Worm (Caenorhabditis elegans) whole organism, late embryonic: ENCODE data around the gene F59B1.4.

Experiments used
- C08G9.2 ChIP-seq: sonication (generic microtip); optimal IDR thresholded peaks from 2 replicates; lab custom pipeline; 2016; ENCODE audit warnings: mild to moderate bottlenecking, missing genetic modification characterization, moderate library complexity, missing compliant biosample characterization
- K02D7.2 ChIP-seq: sonication (generic microtip); optimal IDR thresholded peaks from 2 replicates; lab custom pipeline; 2017; ENCODE audit warnings: mild to moderate bottlenecking, missing genetic modification characterization, missing compliant biosample characterization
- Y22D7AL.16 ChIP-seq: sonication (generic microtip); optimal IDR thresholded peaks from 2 replicates; lab custom pipeline; 2016; ENCODE audit warnings: missing genetic modification characterization, missing compliant biosample characterization
- ahr-1 ChIP-seq: sonication (generic microtip); optimal IDR thresholded peaks from 2 replicates; lab custom pipeline; 2016; ENCODE audit warnings: missing genetic modification characterization, missing compliant biosample characterization
- ama-1 ChIP-seq: fragments of 150-350 bp; optimal IDR thresholded peaks from 2 replicates; lab custom pipeline; 2014
- ceh-14 ChIP-seq: sonication (generic microtip); optimal IDR thresholded peaks from 2 replicates; lab custom pipeline; 2016; ENCODE audit warnings: missing genotype, missing genetic modification characterization, missing compliant biosample characterization
- ceh-2 ChIP-seq: sonication (generic microtip); optimal IDR thresholded peaks from 2 replicates; lab custom pipeline; 2016; ENCODE audit warnings: missing genotype, missing genetic modification characterization, missing compliant biosample characterization
- ceh-31 ChIP-seq: sonication (generic microtip); optimal IDR thresholded peaks from 2 replicates; lab custom pipeline; 2016; ENCODE audit warnings: missing genetic modification characterization, missing compliant biosample characterization
- ceh-6 ChIP-seq: fragments of 200-800 bp; sonication (Bioruptor generic); optimal IDR thresholded peaks from 2 replicates; lab custom pipeline; 2018; ENCODE audit warnings: mild to moderate bottlenecking, missing genetic modification characterization, missing compliant biosample characterization
- elt-2 ChIP-seq: sonication (generic microtip); optimal IDR thresholded peaks from 2 replicates; lab custom pipeline; 2016; ENCODE audit warnings: missing genetic modification reagents, missing genetic modification characterization, missing compliant biosample characterization
- fkh-10 ChIP-seq: fragments of 150-350 bp; optimal IDR thresholded peaks from 2 replicates; lab custom pipeline; 2014; ENCODE audit warnings: missing biosample characterization, missing genetic modification reagents, missing genetic modification characterization
- fkh-6 ChIP-seq: sonication (generic microtip); optimal IDR thresholded peaks from 2 replicates; lab custom pipeline; 2016; ENCODE audit warnings: missing genetic modification characterization, missing compliant biosample characterization
- hlh-15 ChIP-seq: sonication (generic microtip); optimal IDR thresholded peaks from 2 replicates; lab custom pipeline; 2016; ENCODE audit warnings: missing genetic modification characterization, missing compliant biosample characterization
- hlh-8 ChIP-seq: sonication (generic microtip); optimal IDR thresholded peaks from 2 replicates; lab custom pipeline; 2016; ENCODE audit warnings: missing genotype, missing genetic modification characterization, missing compliant biosample characterization
- madf-2 ChIP-seq: sonication (generic microtip); optimal IDR thresholded peaks from 2 replicates; lab custom pipeline; 2017; ENCODE audit warnings: missing genetic modification characterization, missing compliant biosample characterization
- mec-3 ChIP-seq: sonication (generic microtip); optimal IDR thresholded peaks from 2 replicates; lab custom pipeline; 2016; ENCODE audit warnings: borderline replicate concordance, missing genetic modification characterization, missing compliant biosample characterization
- nfya-1 ChIP-seq: sonication (generic microtip); optimal IDR thresholded peaks from 2 replicates; lab custom pipeline; 2017; ENCODE audit warnings: missing genetic modification characterization, mild to moderate bottlenecking, missing compliant biosample characterization, antibody characterized with exemption, moderate library complexity
- nhr-232 ChIP-seq: sonication (generic microtip); optimal IDR thresholded peaks from 2 replicates; lab custom pipeline; 2016; ENCODE audit warnings: missing genetic modification characterization, missing compliant biosample characterization
- npax-4 ChIP-seq: sonication (generic microtip); optimal IDR thresholded peaks from 2 replicates; lab custom pipeline; 2016; ENCODE audit warnings: missing genetic modification characterization, missing compliant biosample characterization
- pat-9 ChIP-seq: fragments of 200-800 bp; sonication (Bioruptor generic); optimal IDR thresholded peaks from 2 replicates; lab custom pipeline; 2018; ENCODE audit warnings: mild to moderate bottlenecking, missing genetic modification characterization, moderate library complexity, missing compliant biosample characterization
- pax-1 ChIP-seq: fragments of 150-350 bp; optimal IDR thresholded peaks from 2 replicates; lab custom pipeline; 2014; ENCODE audit warnings: missing biosample characterization, missing genetic modification characterization
- pha-4 ChIP-seq: fragments of 150-350 bp; optimal IDR thresholded peaks from 2 replicates; lab custom pipeline; 2018; ENCODE audit warnings: missing biosample characterization, missing genetic modification reagents, missing genetic modification characterization
- pqm-1 ChIP-seq: sonication (generic microtip); optimal IDR thresholded peaks from 2 replicates; lab custom pipeline; 2016; ENCODE audit warnings: missing genetic modification characterization, missing compliant biosample characterization
- pros-1 ChIP-seq: fragments of 150-350 bp; optimal IDR thresholded peaks from 2 replicates; lab custom pipeline; 2014; ENCODE audit warnings: missing biosample characterization, missing genetic modification reagents, missing genetic modification characterization
- ref-2 ChIP-seq: sonication (generic microtip); optimal IDR thresholded peaks from 2 replicates; lab custom pipeline; 2016; ENCODE audit warnings: missing genetic modification characterization, missing compliant biosample characterization
- rnt-1 ChIP-seq: sonication (generic microtip); optimal IDR thresholded peaks from 2 replicates; lab custom pipeline; 2016; ENCODE audit warnings: missing genetic modification characterization, missing compliant biosample characterization
- sdc-2 ChIP-seq: sonication (generic microtip); optimal IDR thresholded peaks from 2 replicates; lab custom pipeline; 2016; ENCODE audit warnings: missing genotype, missing genetic modification characterization, missing compliant biosample characterization
- sox-2 ChIP-seq: fragments of 200-800 bp; sonication (Bioruptor generic); IDR thresholded peaks from 2 replicates; pipeline ENCODE4 v1.3.6; 2022; ENCODE audit warnings: missing genetic modification reagents, missing genetic modification characterization, missing compliant biosample characterization
- unc-3 ChIP-seq, 2 experiments: fragments of 200-800 bp in 1 of 2; sonication (Bioruptor generic) in 1 of 2; sonication (generic microtip) in 1 of 2; conservative IDR thresholded peaks in 1 of 2; optimal IDR thresholded peaks in 1 of 2; 2 replicates each; pipeline versions ENCODE4 v1.3.6 to Lab custom; 2016 to 2022; ENCODE audit warnings: missing compliant biosample characterization in 2 of 2, missing genetic modification characterization in 2 of 2, missing genetic modification reagents in 1 of 2
- unc-42 ChIP-seq: sonication (generic microtip); optimal IDR thresholded peaks from 2 replicates; lab custom pipeline; 2016; ENCODE audit warnings: missing genotype, missing genetic modification characterization, missing compliant biosample characterization
- unc-55 ChIP-seq: sonication (generic microtip); optimal IDR thresholded peaks from 2 replicates; lab custom pipeline; 2017; ENCODE audit warnings: missing biosample characterization, missing genetic modification reagents, missing genetic modification characterization
- unc-86 ChIP-seq: sonication (generic microtip); optimal IDR thresholded peaks from 2 replicates; lab custom pipeline; 2016; ENCODE audit warnings: missing genetic modification characterization, missing compliant biosample characterization
- ztf-16 ChIP-seq: sonication (generic microtip); optimal IDR thresholded peaks from 2 replicates; lab custom pipeline; 2017; ENCODE audit warnings: missing genetic modification characterization, missing compliant biosample characterization

The F59B1.4 gene

ce11 chrV:3614397-3614796 is 12.4 kb downstream of the F59B1.4 start, which contains the start of gene T22F3.11:
T22F3.11 (minus strand) TSS chrV:3614553.
- TF ChIP-seq ama-1 (lab: Kevin White, UChicago) (no peak), ceh-31 (tag; lab: Kevin White, UChicago) (no peak), pqm-1 (no peak), pat-9 (tag; lab: Kevin White, UChicago) (no peak), unc-42 (tag; lab: Kevin White, UChicago) (no peak), C08G9.2 (tag; lab: Kevin White, UChicago) (no peak), madf-2 (no peak)

DNA sequence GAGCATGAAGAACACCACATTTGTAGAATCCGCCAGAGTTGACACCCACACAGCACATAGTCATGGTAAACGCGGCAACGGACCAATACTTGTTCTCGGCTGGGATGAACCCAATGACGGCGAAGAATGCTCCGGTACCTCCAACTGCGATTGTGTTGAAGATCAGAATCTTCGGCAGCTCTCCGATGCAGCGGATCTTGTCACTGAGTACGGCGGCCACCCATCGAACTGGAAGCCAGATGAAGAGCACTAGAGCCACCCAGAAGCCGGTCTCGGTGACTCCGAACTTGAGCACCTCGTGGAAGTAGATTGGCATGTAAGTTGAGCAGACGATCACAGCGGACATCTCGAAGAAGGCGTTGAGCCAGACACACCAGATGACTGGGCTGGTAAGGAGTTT is 13.8 kb downstream of the F59B1.4 start:
- no peak for TF ChIP-seq ref-2 (tag; lab: Kevin White, UChicago)
- no peak for TF ChIP-seq sox-2
- no peak for TF ChIP-seq mec-3 (tag; lab: Kevin White, UChicago)
- no peak for TF ChIP-seq ceh-2 (tag; lab: Kevin White, UChicago)
- TF ChIP-seq K02D7.2 (tag; lab: Kevin White, UChicago) = no peak
- TF ChIP-seq sdc-2 (tag; lab: Kevin White, UChicago) = no peak
- TF ChIP-seq hlh-8 = no peak
- TF ChIP-seq ceh-14 (tag; lab: Kevin White, UChicago) = no peak
- no peak for TF ChIP-seq unc-3 (GFP tag; conservative IDR thresholded peaks at IDR 0.05; lab: Robert Waterston, UW)
- no peak for TF ChIP-seq unc-3 (tag; optimal IDR thresholded peaks at IDR 0.05; lab: Kevin White, UChicago)
- TF ChIP-seq pros-1 (tag; lab: Kevin White, UChicago) = no peak
- TF ChIP-seq pat-9 (tag; lab: Kevin White, UChicago) = no peak
- TF ChIP-seq unc-86 (tag; lab: Kevin White, UChicago) = no peak
- TF ChIP-seq pha-4 (tag; lab: Kevin White, UChicago) = no peak
- TF ChIP-seq fkh-6 (tag; lab: Kevin White, UChicago) = no peak

ce11 chrV:3611654-3612053 is 15.2 kb downstream of the F59B1.4 start, which contains the start of gene T22F3.10:
T22F3.10 (minus strand) TSS chrV:3611754.
- TF ChIP-seq Y22D7AL.16 (no peak), fkh-10 (GFP tag; lab: Kevin White, UChicago) (no peak), ahr-1 (tag; lab: Kevin White, UChicago) (no peak), ztf-16 (tag; lab: Kevin White, UChicago) (no peak), nhr-232 (tag; lab: Kevin White, UChicago) (no peak)

DNA sequence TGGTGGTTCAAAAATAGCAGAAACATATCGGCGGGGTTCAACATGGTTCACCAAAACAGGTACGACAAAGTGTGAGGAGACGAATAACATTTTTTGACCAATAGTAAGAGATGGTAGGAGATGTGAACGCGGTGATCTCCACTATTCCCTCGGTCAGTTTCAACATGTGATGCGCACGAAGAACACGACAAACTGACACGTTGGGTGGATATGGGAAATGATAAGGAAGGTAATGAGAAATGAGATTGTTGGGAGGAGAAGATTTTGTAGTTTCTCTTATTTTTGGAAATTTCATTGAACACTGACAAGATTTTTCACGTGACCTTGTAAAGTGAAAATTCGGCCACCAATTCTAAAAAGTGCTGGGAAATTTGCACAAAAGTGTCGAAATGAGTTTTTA is 16.1 kb downstream of the F59B1.4 start:
- TF ChIP-seq nfya-1 (tag; lab: Kevin White, UChicago) = no peak

ce11 chrV:3606391-3606790 is 20.5 kb downstream of the F59B1.4 start:
- TF ChIP-seq C08G9.2 (tag; lab: Kevin White, UChicago) = no peak
- no peak for TF ChIP-seq Y22D7AL.16
- no peak for TF ChIP-seq ceh-31 (tag; lab: Kevin White, UChicago)
- TF ChIP-seq elt-2 = no peak
- TF ChIP-seq unc-86 (tag; lab: Kevin White, UChicago) = no peak
- TF ChIP-seq sdc-2 (tag; lab: Kevin White, UChicago) = no peak
- no peak for TF ChIP-seq unc-55 (GFP tag; lab: Kevin White, UChicago)
- TF ChIP-seq pha-4 (tag; lab: Kevin White, UChicago) = no peak
- no peak for TF ChIP-seq hlh-15
- no peak for TF ChIP-seq mec-3 (tag; lab: Kevin White, UChicago)
- no peak for TF ChIP-seq pax-1 (tag; lab: Kevin White, UChicago)
- TF ChIP-seq rnt-1 (tag; lab: Kevin White, UChicago) = no peak

ce11 chrV:3605325-3605724 is 21.5 kb downstream of the F59B1.4 start, which contains the start of gene T22F3.8:
T22F3.8 (minus strand) TSS chrV:3605425.
- no peak for TF ChIP-seq ceh-6 (GFP tag; lab: Kevin White, UChicago)
- no peak for TF ChIP-seq K02D7.2 (tag; lab: Kevin White, UChicago)
- no peak for TF ChIP-seq unc-42 (tag; lab: Kevin White, UChicago)
- TF ChIP-seq npax-4 = no peak
- no peak for TF ChIP-seq sox-2
- TF ChIP-seq sdc-2 (tag; lab: Kevin White, UChicago) = no peak
